Worm (Caenorhabditis elegans) whole organism, L4 larva: ENCODE results near the gene R07C12.3.
"Not testable (repeated sequence)": the region's sequence is repeated elsewhere in the genome, so short reads cannot be mapped to it uniquely, and the experiment has no call there.

Source experiments
- Y105C5A.15 ChIP-seq: fragments of 200-800 bp; sonication (Bioruptor generic); IDR thresholded peaks from 2 replicates; pipeline ENCODE4 v1.3.6; 2022; ENCODE audit warnings: missing genetic modification characterization, missing compliant biosample characterization
- nhr-76 ChIP-seq: fragments of 150-350 bp; optimal IDR thresholded peaks from 2 replicates; lab custom pipeline; 2014; ENCODE audit warnings: missing biosample characterization, missing genetic modification characterization

- TF ChIP-seq nhr-76; Y105C5A.15 (GFP tag; lab: Robert Waterston, UW): not testable (repeated sequence)
Measured at ce11 chrIV:4142986-4143385, 1.9 kb upstream of the R07C12.3 start, which contains the start of gene F49F1.12.
